Worm (Caenorhabditis elegans) whole organism, L3 larva: Measurements from ENCODE around the gene pigt-1.
A peak's percentile ranks its signal among the peaks of the same experiment; 100 is the strongest.

Experiments used
- R02D3.7 ChIP-seq: fragments of 150-350 bp; optimal IDR thresholded peaks from 2 replicates; lab custom pipeline; 2014; ENCODE audit warnings: missing biosample characterization, missing genetic modification characterization
- ZK546.5 ChIP-seq: sonication (generic microtip); optimal IDR thresholded peaks from 2 replicates; lab custom pipeline; 2017; ENCODE audit warnings: missing biosample characterization, missing genetic modification characterization
- aly-2 ChIP-seq: fragments of 150-350 bp; optimal IDR thresholded peaks from 2 replicates; lab custom pipeline; 2014; ENCODE audit warnings: missing biosample characterization, missing genetic modification characterization
- ama-1 ChIP-seq: fragments of 150-350 bp; optimal IDR thresholded peaks from 2 replicates; lab custom pipeline; 2018
- ceh-16 ChIP-seq: sonication (generic microtip); optimal IDR thresholded peaks from 2 replicates; lab custom pipeline; 2017; ENCODE audit warnings: missing biosample characterization, missing genetic modification characterization
- ceh-28 ChIP-seq: fragments of 150-350 bp; optimal IDR thresholded peaks from 2 replicates; lab custom pipeline; 2014; ENCODE audit warnings: missing biosample characterization, missing genetic modification reagents, missing genetic modification characterization
- ceh-82 ChIP-seq: fragments of 150-350 bp; optimal IDR thresholded peaks from 2 replicates; lab custom pipeline; 2014; ENCODE audit warnings: missing biosample characterization, missing genetic modification characterization
- egl-27 ChIP-seq: sonication (generic microtip); optimal IDR thresholded peaks from 4 replicates; lab custom pipeline; 2017; ENCODE audit warnings: missing biosample characterization, missing genetic modification reagents, missing genetic modification characterization
- egl-5 ChIP-seq: fragments of 150-350 bp; optimal IDR thresholded peaks from 2 replicates; lab custom pipeline; 2017; ENCODE audit warnings: missing biosample characterization, missing genetic modification reagents, missing genetic modification characterization, inconsistent platforms
- elt-1 ChIP-seq: fragments of 150-350 bp; optimal IDR thresholded peaks from 2 replicates; lab custom pipeline; 2014; ENCODE audit warnings: missing biosample characterization, missing genetic modification characterization
- elt-2 ChIP-seq: sonication (generic microtip); optimal IDR thresholded peaks from 2 replicates; lab custom pipeline; 2016; ENCODE audit warnings: missing genetic modification reagents, mild to moderate bottlenecking, missing genetic modification characterization, missing compliant biosample characterization
- elt-3 ChIP-seq, 3 experiments: fragments of 150-350 bp in 1 of 3; sonication (generic microtip) in 2 of 3; optimal IDR thresholded peaks; 2 replicates in 2 of 3; 4 replicates in 1 of 3; lab custom pipeline; 2014 to 2017; ENCODE audit warnings: missing biosample characterization in 3 of 3, missing genetic modification characterization in 3 of 3
- fkh-10 ChIP-seq: sonication (generic microtip); optimal IDR thresholded peaks from 2 replicates; lab custom pipeline; 2017; ENCODE audit warnings: missing biosample characterization, missing genetic modification reagents, missing genetic modification characterization
- fkh-2 ChIP-seq: fragments of 150-350 bp; optimal IDR thresholded peaks from 2 replicates; lab custom pipeline; 2014; ENCODE audit warnings: missing biosample characterization, missing genetic modification reagents, missing genetic modification characterization
- fos-1 ChIP-seq: fragments of 150-350 bp; optimal IDR thresholded peaks from 2 replicates; lab custom pipeline; 2014; ENCODE audit warnings: missing biosample characterization, missing genetic modification characterization
- hmg-11 ChIP-seq: sonication (generic microtip); optimal IDR thresholded peaks from 2 replicates; lab custom pipeline; 2016; ENCODE audit warnings: missing genetic modification characterization, missing compliant biosample characterization
- jun-1 ChIP-seq: fragments of 150-350 bp; optimal IDR thresholded peaks from 2 replicates; lab custom pipeline; 2014; ENCODE audit warnings: missing biosample characterization, missing genetic modification reagents, missing genetic modification characterization
- lin-15B ChIP-seq: fragments of 150-350 bp; optimal IDR thresholded peaks from 2 replicates; lab custom pipeline; 2014; ENCODE audit warnings: missing biosample characterization, missing genetic modification characterization
- lin-39 ChIP-seq: fragments of 150-350 bp; optimal IDR thresholded peaks from 2 replicates; lab custom pipeline; 2018; ENCODE audit warnings: missing biosample characterization, missing genetic modification reagents, missing genetic modification characterization
- lsy-12 ChIP-seq: sonication (generic microtip); optimal IDR thresholded peaks from 2 replicates; lab custom pipeline; 2016; ENCODE audit warnings: mild to moderate bottlenecking, missing genetic modification characterization, missing compliant biosample characterization
- nfya-1 ChIP-seq: sonication (generic microtip); optimal IDR thresholded peaks from 2 replicates; lab custom pipeline; 2017; ENCODE audit warnings: missing genetic modification characterization, mild to moderate bottlenecking, missing compliant biosample characterization, antibody characterized with exemption, moderate library complexity; ENCODE audit not compliant: insufficient read depth
- nhr-11 ChIP-seq: fragments of 150-350 bp; optimal IDR thresholded peaks from 2 replicates; lab custom pipeline; 2014; ENCODE audit warnings: missing biosample characterization, missing genetic modification characterization
- nhr-12 ChIP-seq: fragments of 150-350 bp; optimal IDR thresholded peaks from 2 replicates; lab custom pipeline; 2014; ENCODE audit warnings: missing biosample characterization, missing genetic modification characterization
- nhr-237 ChIP-seq: fragments of 150-350 bp; optimal IDR thresholded peaks from 2 replicates; lab custom pipeline; 2014; ENCODE audit warnings: missing biosample characterization, missing genetic modification characterization
- nhr-25 ChIP-seq: sonication (generic microtip); optimal IDR thresholded peaks from 2 replicates; lab custom pipeline; 2017; ENCODE audit warnings: missing biosample characterization, missing genetic modification characterization
- nhr-43 ChIP-seq: sonication (generic microtip); optimal IDR thresholded peaks from 2 replicates; lab custom pipeline; 2016; ENCODE audit warnings: mild to moderate bottlenecking, missing genetic modification characterization, missing compliant biosample characterization; ENCODE audit not compliant: poor library complexity, severe bottlenecking
- nhr-76 ChIP-seq: fragments of 150-350 bp; sonication (generic microtip); optimal IDR thresholded peaks from 5 replicates; lab custom pipeline; 2014; ENCODE audit warnings: missing biosample characterization, missing genetic modification characterization
- nhr-77 ChIP-seq: fragments of 150-350 bp; optimal IDR thresholded peaks from 2 replicates; lab custom pipeline; 2014; ENCODE audit warnings: missing biosample characterization, missing genetic modification characterization
- pha-4 ChIP-seq: fragments of 150-350 bp; optimal IDR thresholded peaks from 2 replicates; lab custom pipeline; 2014; ENCODE audit warnings: missing biosample characterization, missing genetic modification reagents, missing genetic modification characterization
- pqm-1 ChIP-seq: fragments of 150-350 bp; optimal IDR thresholded peaks from 2 replicates; lab custom pipeline; 2017; ENCODE audit warnings: missing biosample characterization, missing genetic modification characterization, inconsistent platforms
- sea-2 ChIP-seq: fragments of 150-350 bp; sonication (generic microtip); optimal IDR thresholded peaks from 4 replicates; lab custom pipeline; 2014; ENCODE audit warnings: missing biosample characterization, missing genetic modification reagents, missing genetic modification characterization
- skn-1 ChIP-seq: fragments of 150-350 bp; optimal IDR thresholded peaks from 2 replicates; lab custom pipeline; 2014; ENCODE audit warnings: missing biosample characterization, missing genetic modification characterization
- snpc-4 ChIP-seq: fragments of 150-350 bp; optimal IDR thresholded peaks from 2 replicates; lab custom pipeline; 2014; ENCODE audit warnings: missing biosample characterization, missing genetic modification characterization
- tbx-2 ChIP-seq: sonication (generic microtip); optimal IDR thresholded peaks from 2 replicates; lab custom pipeline; 2016; ENCODE audit warnings: mild to moderate bottlenecking, missing genetic modification characterization, missing compliant biosample characterization
- zag-1 ChIP-seq: fragments of 150-350 bp; optimal IDR thresholded peaks from 2 replicates; lab custom pipeline; 2014; ENCODE audit warnings: missing biosample characterization, missing genetic modification characterization
- ztf-4 ChIP-seq: fragments of 150-350 bp; optimal IDR thresholded peaks from 2 replicates; lab custom pipeline; 2014; ENCODE audit warnings: missing biosample characterization, missing genetic modification characterization

The pigt-1 gene

ce11 chrV:10958322-10958900 is at the start of gene pigt-1:
Gene pigt-1 (minus strand): TSS chrV:10958821.
- TF ChIP-seq elt-2 (peak; percentile 37), ceh-28 (tag; lab: Kevin White, UChicago) (peak; percentile 35), lin-39 (tag; lab: Kevin White, UChicago) (no peak), aly-2 (tag; lab: Kevin White, UChicago) (no peak), nhr-237 (no peak), egl-5 (tag; lab: Kevin White, UChicago) (no peak), nhr-43 (peak; percentile 28)

- TF ChIP-seq jun-1 (tag; lab: Kevin White, UChicago) (peak; percentile 44), pqm-1 (peak; percentile 24), ceh-82 (tag; lab: Kevin White, UChicago) (no peak), elt-2 (peak; percentile 80), egl-5 (tag; lab: Kevin White, UChicago) (no peak), ztf-4 (tag; lab: Kevin White, UChicago) (no peak), zag-1 (tag; lab: Kevin White, UChicago) (no peak), nhr-43 (no peak), nhr-77 (tag; lab: Kevin White, UChicago) (no peak)
Measured at ce11 chrV:11007651-11008050, 49.0 kb upstream of the pigt-1 start.

- TF ChIP-seq ZK546.5 (tag; lab: Kevin White, UChicago): no peak
- TF ChIP-seq skn-1 (tag; lab: Kevin White, UChicago): no peak
- no peak for TF ChIP-seq snpc-4 (tag; lab: Kevin White, UChicago)
- TF ChIP-seq fkh-2: no peak
- TF ChIP-seq nhr-12 (tag; lab: Kevin White, UChicago): no peak
- no peak for TF ChIP-seq nhr-25
- no peak for TF ChIP-seq nhr-43
- no peak for TF ChIP-seq elt-2
- no peak for TF ChIP-seq ceh-16
- no peak for TF ChIP-seq egl-27 (tag; lab: Kevin White, UChicago)
- no peak for TF ChIP-seq elt-1 (tag; lab: Kevin White, UChicago)
- no peak for TF ChIP-seq elt-3 (tag; optimal IDR thresholded peaks at IDR 0.05; lab: Kevin White, UChicago)
- no peak for TF ChIP-seq sea-2 (GFP tag; lab: Kevin White, UChicago)
- no peak for TF ChIP-seq lin-15B (tag; lab: Kevin White, UChicago)
- no peak for TF ChIP-seq fos-1
- no peak for TF ChIP-seq hmg-11
- TF ChIP-seq nhr-237: no peak
- no peak for TF ChIP-seq lsy-12 (tag; lab: Kevin White, UChicago)
- TF ChIP-seq ztf-4 (tag; lab: Kevin White, UChicago): no peak
- TF ChIP-seq, all 47 proteins: peak for 0
Measured at ce11 chrV:11004094-11004493, 45.5 kb upstream of the pigt-1 start.

- TF ChIP-seq nhr-237 (no peak), jun-1 (tag; lab: Kevin White, UChicago) (no peak), nfya-1 (no peak), elt-2 (no peak), nhr-77 (tag; lab: Kevin White, UChicago) (no peak), tbx-2 (tag; lab: Kevin White, UChicago) (no peak)
Measured at ce11 chrV:11002434-11002833, 43.8 kb upstream of the pigt-1 start, which contains the start of gene F53B7.4. Gene F53B7.4 (minus strand): TSS chrV:11002534.

- TF ChIP-seq lin-39 (tag; lab: Kevin White, UChicago) (no peak), ama-1 (lab: Kevin White, UChicago) (no peak), R02D3.7 (tag; lab: Kevin White, UChicago) (peak; percentile 29), nhr-76 (tag; lab: Kevin White, UChicago) (no peak), nfya-1 (peak; percentile 81), pha-4 (tag; lab: Kevin White, UChicago) (peak; percentile 94), jun-1 (tag; lab: Kevin White, UChicago) (no peak), nhr-43 (peak; percentile 12), nhr-77 (tag; lab: Kevin White, UChicago) (no peak), egl-5 (tag; lab: Kevin White, UChicago) (peak; percentile 41), fkh-10 (GFP tag; lab: Kevin White, UChicago) (peak; percentile 22), lin-15B (tag; lab: Kevin White, UChicago) (peak; percentile 95), snpc-4 (tag; lab: Kevin White, UChicago) (peak; percentile 87), elt-2 (peak; percentile 18), nhr-11 (tag; lab: Kevin White, UChicago) (no peak), nhr-25 (peak; percentile 45), ZK546.5 (tag; lab: Kevin White, UChicago) (no peak), ceh-16 (no peak)
Measured at ce11 chrV:11000650-11001049, 42.0 kb upstream of the pigt-1 start, which contains the start of gene isy-1. Gene isy-1 (minus strand): TSS chrV:11000699.
